Fruit fly (Drosophila melanogaster): ENCODE results near the gene Pxd.
A peak's percentile ranks its signal among the peaks of the same experiment; 100 is the strongest.

DNA sequence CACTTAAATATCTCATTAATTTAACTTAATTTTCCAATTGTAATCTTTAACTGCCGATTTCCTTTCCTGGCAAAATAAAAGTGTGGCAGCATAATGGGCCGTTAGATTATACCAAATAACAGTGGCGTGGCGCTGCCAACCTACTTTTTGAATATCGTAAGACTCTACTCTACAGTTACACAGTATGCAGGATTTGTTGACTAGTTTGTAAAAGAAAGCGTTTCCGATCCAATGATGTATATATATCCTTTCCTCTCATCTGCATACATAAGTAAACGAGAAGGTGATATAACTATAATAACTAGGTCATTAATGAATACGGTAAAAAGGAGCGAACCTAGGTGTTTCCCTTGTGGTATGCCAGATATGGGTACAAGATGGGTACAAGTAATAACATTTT lies 22.6 kb upstream of the Pxd start, which contains the start of gene EMC2B:
- TF ChIP-seq topi (GFP tag; optimal IDR thresholded peaks at IDR 0.05) (peak; percentile 51), CG9139 (GFP tag; optimal IDR thresholded peaks at IDR 0.05) (no peak), Ets21C (GFP tag; optimal IDR thresholded peaks at IDR 0.05) (peak; percentile 63), CG31627 (GFP tag; optimal IDR thresholded peaks at IDR 0.05) (peak; percentile 52), Eip75B (GFP tag; optimal IDR thresholded peaks at IDR 0.05) (peak; percentile 57), Eip78C (GFP tag) (peak; percentile 54), Smox (GFP tag; optimal IDR thresholded peaks at IDR 0.05) (no peak), CG1621 (tag; optimal IDR thresholded peaks at IDR 0.05) (peak; percentile 41), CG8319 (GFP tag; optimal IDR thresholded peaks at IDR 0.05) (peak; percentile 24), CG10631 (GFP tag; optimal IDR thresholded peaks at IDR 0.05) (peak; percentile 33)
